Worm (Caenorhabditis elegans) whole organism, L3 larva: ENCODE data around the gene ins-7.

Experiments used
- ZK546.5 ChIP-seq: sonication (generic microtip); optimal IDR thresholded peaks from 2 replicates; lab custom pipeline; 2017; ENCODE audit warnings: missing biosample characterization, missing genetic modification characterization
- aly-2 ChIP-seq: fragments of 150-350 bp; optimal IDR thresholded peaks from 2 replicates; lab custom pipeline; 2014; ENCODE audit warnings: missing biosample characterization, missing genetic modification characterization
- jun-1 ChIP-seq: fragments of 150-350 bp; optimal IDR thresholded peaks from 2 replicates; lab custom pipeline; 2014; ENCODE audit warnings: missing biosample characterization, missing genetic modification reagents, missing genetic modification characterization
- nhr-28 ChIP-seq: fragments of 150-350 bp; optimal IDR thresholded peaks from 2 replicates; lab custom pipeline; 2014; ENCODE audit warnings: missing biosample characterization, missing genetic modification characterization
- nhr-76 ChIP-seq: fragments of 150-350 bp; sonication (generic microtip); optimal IDR thresholded peaks from 5 replicates; lab custom pipeline; 2014; ENCODE audit warnings: missing biosample characterization, missing genetic modification characterization
- pha-4 ChIP-seq: fragments of 150-350 bp; optimal IDR thresholded peaks from 2 replicates; lab custom pipeline; 2014; ENCODE audit warnings: missing biosample characterization, missing genetic modification reagents, missing genetic modification characterization
- snpc-4 ChIP-seq: fragments of 150-350 bp; optimal IDR thresholded peaks from 2 replicates; lab custom pipeline; 2014; ENCODE audit warnings: missing biosample characterization, missing genetic modification characterization
- unc-62 ChIP-seq: fragments of 150-350 bp; sonication (generic microtip); optimal IDR thresholded peaks from 4 replicates; lab custom pipeline; 2014; ENCODE audit warnings: missing biosample characterization, missing genetic modification reagents, missing genetic modification characterization
- zag-1 ChIP-seq: fragments of 150-350 bp; optimal IDR thresholded peaks from 2 replicates; lab custom pipeline; 2014; ENCODE audit warnings: missing biosample characterization, missing genetic modification characterization

ce11 chrIV:9717844-9718243, 35.2 kb upstream of the ins-7 start:
- no peak for TF ChIP-seq jun-1 (tag; lab: Kevin White, UChicago)
- no peak for TF ChIP-seq nhr-28 (tag; lab: Kevin White, UChicago)
- no peak for TF ChIP-seq nhr-76 (tag; lab: Kevin White, UChicago)
- TF ChIP-seq zag-1, result no peak
- TF ChIP-seq pha-4 (tag; lab: Kevin White, UChicago), result no peak
- no peak for TF ChIP-seq aly-2 (tag; lab: Kevin White, UChicago)
- TF ChIP-seq snpc-4 (tag; lab: Kevin White, UChicago), result no peak
- TF ChIP-seq ZK546.5 (tag; lab: Kevin White, UChicago), result no peak
- no peak for TF ChIP-seq unc-62
